Fruit fly (Drosophila melanogaster) whole organism, embryonic: ENCODE results near the gene clumsy.

Experiments
- B-H2 ChIP-seq: fragments of 200-800 bp; sonication (Bioruptor generic); optimal IDR thresholded peaks from 2 replicates; lab custom pipeline; 2018; ENCODE audit warnings: missing biosample characterization, mild to moderate bottlenecking, missing genetic modification characterization
- Bdp1 ChIP-seq: fragments of 200-800 bp; sonication (Bioruptor generic); optimal IDR thresholded peaks from 3 replicates; lab custom pipeline; 2016; ENCODE audit warnings: missing biosample characterization, missing genetic modification characterization
- C15 ChIP-seq: fragments of 200-800 bp; sonication (Bioruptor generic); IDR thresholded peaks from 3 replicates; pipeline ENCODE4 v1.3.6; 2022; ENCODE audit warnings: missing biosample characterization, missing genetic modification characterization
- CG10209 ChIP-seq: fragments of 200-800 bp; sonication (Bioruptor generic); optimal IDR thresholded peaks from 3 replicates; lab custom pipeline; 2017; ENCODE audit warnings: missing biosample characterization, mild to moderate bottlenecking, missing genetic modification characterization, missing genetic modification reagents
- CG10959 ChIP-seq: fragments of 200-800 bp; sonication (Bioruptor generic); IDR thresholded peaks from 2 replicates; pipeline ENCODE4 v1.3.6; 2022; ENCODE audit warnings: missing biosample characterization, missing genetic modification characterization
- CG12104 ChIP-seq: fragments of 200-800 bp; sonication (Bioruptor generic); optimal IDR thresholded peaks from 3 replicates; lab custom pipeline; 2016; ENCODE audit warnings: missing biosample characterization, missing genetic modification characterization
- CG12155 ChIP-seq: fragments of 200-800 bp; sonication (Bioruptor generic); optimal IDR thresholded peaks from 3 replicates; lab custom pipeline; 2016; ENCODE audit warnings: missing biosample characterization, missing genetic modification characterization
- CG12769 ChIP-seq: fragments of 200-800 bp; sonication (Bioruptor generic); optimal IDR thresholded peaks from 2 replicates; lab custom pipeline; 2019; ENCODE audit warnings: missing biosample characterization, mild to moderate bottlenecking, missing genetic modification characterization, moderate library complexity
- CG1529 ChIP-seq: fragments of 200-800 bp; sonication (Bioruptor generic); optimal IDR thresholded peaks from 3 replicates; lab custom pipeline; 2018; ENCODE audit warnings: missing biosample characterization, missing genetic modification characterization
- CG18011 ChIP-seq: fragments of 200-800 bp; sonication (Bioruptor generic); optimal IDR thresholded peaks from 2 replicates; lab custom pipeline; 2017; ENCODE audit warnings: missing biosample characterization, missing genetic modification characterization, mild to moderate bottlenecking, moderate library complexity, missing genotype
- CG30403 ChIP-seq: fragments of 200-800 bp; sonication (Bioruptor generic); optimal IDR thresholded peaks from 3 replicates; lab custom pipeline; 2016; ENCODE audit warnings: missing biosample characterization, missing genetic modification characterization
- CG32772 ChIP-seq: fragments of 200-800 bp; sonication (Bioruptor generic); IDR thresholded peaks from 2 replicates; pipeline ENCODE4 v1.3.6; 2022; ENCODE audit warnings: missing biosample characterization, missing genetic modification characterization
- CG34376 ChIP-seq: fragments of 200-800 bp; sonication (Bioruptor generic); optimal IDR thresholded peaks from 2 replicates; lab custom pipeline; 2018; ENCODE audit warnings: missing biosample characterization, mild to moderate bottlenecking, missing genetic modification characterization
- CG34422 ChIP-seq: fragments of 200-800 bp; sonication (Bioruptor generic); IDR thresholded peaks from 3 replicates; pipeline ENCODE4 v1.3.6; 2022; ENCODE audit warnings: missing biosample characterization, missing genetic modification characterization
- CG4730 ChIP-seq: fragments of 200-800 bp; sonication (Bioruptor generic); IDR thresholded peaks from 2 replicates; pipeline ENCODE4 v1.3.6; 2022; ENCODE audit warnings: missing biosample characterization, missing genetic modification characterization
- CG8281 ChIP-seq: fragments of 200-800 bp; sonication (Bioruptor generic); optimal IDR thresholded peaks from 2 replicates; lab custom pipeline; 2018; ENCODE audit warnings: missing biosample characterization, mild to moderate bottlenecking, missing genetic modification characterization, moderate library complexity
- CHES-1-like ChIP-seq: fragments of 200-800 bp; sonication (Bioruptor generic); optimal IDR thresholded peaks from 2 replicates; lab custom pipeline; 2016; ENCODE audit warnings: missing biosample characterization, missing genetic modification characterization
- CkIIα-i1 ChIP-seq: fragments of 200-800 bp; sonication (Bioruptor generic); IDR thresholded peaks from 2 replicates; pipeline ENCODE4 v1.3.6; 2022; ENCODE audit warnings: missing biosample characterization, missing genetic modification characterization
- E2f2 ChIP-seq: fragments of 200-800 bp; sonication (Bioruptor generic); IDR thresholded peaks from 2 replicates; pipeline ENCODE4 v1.3.6; 2022; ENCODE audit warnings: missing biosample characterization, missing genetic modification characterization
- Eip74EF ChIP-seq, 2 experiments: fragments of 200-800 bp in 1 of 2; fragments of >200 bp in 1 of 2; sonication (Bioruptor generic) in 1 of 2; optimal IDR thresholded peaks; 2 replicates each; lab custom pipeline; 2017 to 2019; ENCODE audit warnings: missing biosample characterization in 2 of 2, missing genetic modification characterization in 2 of 2, mild to moderate bottlenecking in 1 of 2, moderate library complexity in 1 of 2
- Elba2 ChIP-seq: fragments of 200-800 bp; sonication (Bioruptor generic); optimal IDR thresholded peaks from 3 replicates; lab custom pipeline; 2016; ENCODE audit warnings: missing biosample characterization, missing genetic modification characterization
- Ets97D ChIP-seq: fragments of 200-800 bp; sonication (Bioruptor generic); optimal IDR thresholded peaks from 3 replicates; lab custom pipeline; 2016; ENCODE audit warnings: missing biosample characterization, missing genetic modification characterization
- Fer2 ChIP-seq: fragments of 200-800 bp; sonication (Bioruptor generic); optimal IDR thresholded peaks from 2 replicates; lab custom pipeline; 2018; ENCODE audit warnings: missing biosample characterization, mild to moderate bottlenecking, missing genetic modification characterization, moderate library complexity
- Hmx ChIP-seq: fragments of 200-800 bp; sonication (Bioruptor generic); optimal IDR thresholded peaks from 2 replicates; lab custom pipeline; 2016; ENCODE audit warnings: missing biosample characterization, missing genetic modification characterization
- Kr ChIP-seq: fragments of 200-800 bp; sonication (Bioruptor generic); optimal IDR thresholded peaks from 2 replicates; lab custom pipeline; 2017; ENCODE audit warnings: missing biosample characterization, mild to moderate bottlenecking, missing genetic modification characterization
- MBD-R2 ChIP-seq: fragments of 200-800 bp; sonication (Bioruptor generic); IDR thresholded peaks from 2 replicates; pipeline ENCODE4 v1.3.6; 2022; ENCODE audit warnings: missing biosample characterization, missing genetic modification characterization
- Mad ChIP-seq: fragments of 200-800 bp; sonication (Bioruptor generic); optimal IDR thresholded peaks from 2 replicates; lab custom pipeline; 2016; ENCODE audit warnings: missing biosample characterization, missing genetic modification characterization
- Opbp ChIP-seq: fragments of 200-800 bp; sonication (Bioruptor generic); IDR thresholded peaks from 3 replicates; pipeline ENCODE4 v1.3.6; 2022; ENCODE audit warnings: missing biosample characterization, missing genetic modification characterization; ENCODE audit not compliant: partially characterized antibody
- Pdp1 ChIP-seq, 2 experiments: fragments of 200-800 bp; sonication (Bioruptor generic); optimal IDR thresholded peaks; 3 replicates each; lab custom pipeline; 2016; ENCODE audit warnings: missing biosample characterization in 2 of 2, missing genetic modification characterization in 2 of 2, mild to moderate bottlenecking in 1 of 2, moderate library complexity in 1 of 2
- Poxn ChIP-seq: fragments of 200-800 bp; sonication (Bioruptor generic); IDR thresholded peaks from 2 replicates; pipeline ENCODE4 v1.3.6; 2022; ENCODE audit warnings: missing biosample characterization, missing genetic modification characterization
- Ravus ChIP-seq: fragments of 200-800 bp; sonication (Bioruptor generic); IDR thresholded peaks from 2 replicates; pipeline ENCODE4 v1.3.6; 2022; ENCODE audit warnings: missing biosample characterization, missing genetic modification characterization
- Rfx ChIP-seq: fragments of 200-800 bp; sonication (Bioruptor generic); IDR thresholded peaks from 2 replicates; pipeline ENCODE4 v1.3.6; 2022; ENCODE audit warnings: missing biosample characterization, missing genetic modification characterization
- TFAM ChIP-seq: fragments of 200-800 bp; sonication (Bioruptor generic); optimal IDR thresholded peaks from 2 replicates; lab custom pipeline; 2017; ENCODE audit warnings: missing biosample characterization, missing genetic modification characterization, inconsistent platforms
- ac ChIP-seq: fragments of 200-800 bp; sonication (Bioruptor generic); optimal IDR thresholded peaks from 3 replicates; lab custom pipeline; 2017; ENCODE audit warnings: missing biosample characterization, mild to moderate bottlenecking, missing genetic modification characterization
- amos ChIP-seq: fragments of 200-800 bp; sonication (Bioruptor generic); IDR thresholded peaks from 2 replicates; pipeline ENCODE4 v1.3.6; 2022; ENCODE audit warnings: missing biosample characterization, missing genetic modification characterization; ENCODE audit not compliant: partially characterized antibody
- bowl ChIP-seq: fragments of 200-800 bp; sonication (Bioruptor generic); IDR thresholded peaks from 2 replicates; pipeline ENCODE4 v1.3.6; 2022; ENCODE audit warnings: missing biosample characterization, missing genetic modification characterization
- cad ChIP-seq: fragments of >200 bp; optimal IDR thresholded peaks from 2 replicates; lab custom pipeline; 2017; ENCODE audit warnings: missing biosample characterization, missing genetic modification characterization
- caup ChIP-seq: fragments of 200-800 bp; sonication (Bioruptor generic); optimal IDR thresholded peaks from 3 replicates; lab custom pipeline; 2017; ENCODE audit warnings: missing biosample characterization, mild to moderate bottlenecking, missing genetic modification characterization, moderate library complexity; ENCODE audit not compliant: severe bottlenecking
- chinmo ChIP-seq: fragments of 200-800 bp; sonication (Bioruptor generic); IDR thresholded peaks from 4 replicates; pipeline ENCODE4 v1.3.6; 2022; ENCODE audit warnings: missing biosample characterization, missing genetic modification characterization; ENCODE audit not compliant: partially characterized antibody
- crp ChIP-seq, 2 experiments: fragments of 200-800 bp; sonication (Bioruptor generic); optimal IDR thresholded peaks; 2 replicates in 1 of 2; 3 replicates in 1 of 2; lab custom pipeline; 2017; ENCODE audit warnings: missing biosample characterization in 2 of 2, missing genetic modification characterization in 2 of 2, mild to moderate bottlenecking in 1 of 2, moderate library complexity in 1 of 2
- cwo ChIP-seq: fragments of 200-800 bp; sonication (Bioruptor generic); optimal IDR thresholded peaks from 3 replicates; lab custom pipeline; 2017; ENCODE audit warnings: missing biosample characterization, missing genetic modification characterization, mild to moderate bottlenecking, moderate library complexity, missing genetic modification reagents
- fd64A ChIP-seq: fragments of 200-800 bp; sonication (Bioruptor generic); optimal IDR thresholded peaks from 3 replicates; lab custom pipeline; 2018; ENCODE audit warnings: missing biosample characterization, mild to moderate bottlenecking, missing genetic modification characterization
- gcm ChIP-seq: fragments of 200-800 bp; sonication (Bioruptor generic); optimal IDR thresholded peaks from 2 replicates; lab custom pipeline; 2019; ENCODE audit warnings: missing biosample characterization, mild to moderate bottlenecking, missing genetic modification characterization, moderate library complexity
- gsb-n ChIP-seq: fragments of 200-800 bp; sonication (Bioruptor generic); optimal IDR thresholded peaks from 3 replicates; lab custom pipeline; 2018; ENCODE audit warnings: missing biosample characterization, mild to moderate bottlenecking, missing genetic modification characterization
- jing ChIP-seq: fragments of 200-800 bp; sonication (Bioruptor generic); optimal IDR thresholded peaks from 2 replicates; lab custom pipeline; 2018; ENCODE audit warnings: missing biosample characterization, mild to moderate bottlenecking, missing genetic modification characterization
- pita ChIP-seq: fragments of 200-800 bp; sonication (Bioruptor generic); optimal IDR thresholded peaks from 2 replicates; lab custom pipeline; 2017; ENCODE audit warnings: missing biosample characterization, mild to moderate bottlenecking, missing genetic modification characterization
- sima ChIP-seq: fragments of 200-800 bp; sonication (Bioruptor generic); optimal IDR thresholded peaks from 2 replicates; lab custom pipeline; 2016; ENCODE audit warnings: missing biosample characterization, missing genetic modification characterization
- sisA ChIP-seq: fragments of 200-800 bp; sonication (Bioruptor generic); IDR thresholded peaks from 2 replicates; pipeline ENCODE4 v1.3.6; 2022; ENCODE audit warnings: missing biosample characterization, missing genetic modification characterization
- tap ChIP-seq: fragments of 200-800 bp; optimal IDR thresholded peaks from 3 replicates; lab custom pipeline; 2019; ENCODE audit warnings: missing biosample characterization, mild to moderate bottlenecking, missing genetic modification characterization, moderate library complexity
- toy ChIP-seq: fragments of 200-800 bp; sonication (Bioruptor generic); IDR thresholded peaks from 2 replicates; pipeline ENCODE4 v1.3.6; 2022; ENCODE audit warnings: missing biosample characterization, missing genetic modification characterization
- trem ChIP-seq: fragments of 200-800 bp; optimal IDR thresholded peaks from 3 replicates; lab custom pipeline; 2019; ENCODE audit warnings: missing biosample characterization, mild to moderate bottlenecking, missing genetic modification characterization, moderate library complexity

Gene clumsy

DNA sequence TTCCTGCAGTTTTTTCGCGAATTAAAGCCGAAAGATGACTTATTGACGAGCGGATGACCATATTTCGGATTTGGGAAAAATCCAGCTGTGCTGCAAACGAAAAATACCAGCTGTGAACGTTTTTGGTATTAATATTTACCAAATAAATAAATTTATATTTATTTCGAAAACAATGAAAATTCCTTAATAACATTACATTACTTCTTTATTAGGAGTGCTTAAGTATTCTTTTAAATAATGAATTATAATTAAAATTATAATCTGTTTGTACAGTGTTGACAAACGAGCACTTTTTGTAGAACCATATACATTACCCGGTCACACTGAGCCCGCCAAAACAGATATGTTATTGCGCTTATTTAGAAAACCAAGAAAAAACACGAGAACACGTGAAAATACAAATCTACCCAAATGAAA lies 26.7 kb upstream of the clumsy start, which contains the start of the genes bur and Mcm10 (continued):
- TF ChIP-seq CG4730, result no peak
- TF ChIP-seq gsb-n (tag; lab: Kevin White, UChicago), result no peak
- peak; percentile 25 for TF ChIP-seq CG30403 (GFP tag; lab: Kevin White, UChicago)
- no peak for TF ChIP-seq Kr (GFP tag; lab: Kevin White, UChicago)
- TF ChIP-seq TFAM (GFP tag; lab: Kevin White, UChicago), result no peak
- TF ChIP-seq tap (tag; lab: Kevin White, UChicago), result no peak
- TF ChIP-seq sisA, result no peak
- TF ChIP-seq cad, result no peak
- no peak for TF ChIP-seq Hmx (GFP tag; lab: Kevin White, UChicago)
- no peak; the same call in 1 of the 2 replicates for TF ChIP-seq MBD-R2 (GFP tag; lab: Robert Waterston, UW)
- TF ChIP-seq CG8281 (tag; lab: Kevin White, UChicago), result no peak
- TF ChIP-seq cwo, result no peak
- no peak for TF ChIP-seq CG34422 (GFP tag; lab: Robert Waterston, UW)
- TF ChIP-seq bowl, result no peak
- peak; percentile 91 for TF ChIP-seq E2f2
- TF ChIP-seq Ets97D (GFP tag; lab: Kevin White, UChicago), result peak; percentile 40
- TF ChIP-seq CHES-1-like, result no peak
- no peak for TF ChIP-seq Bdp1 (GFP tag; lab: Kevin White, UChicago)
- no peak for TF ChIP-seq Pdp1 (GFP tag; optimal IDR thresholded peaks at IDR 0.05; lab: Kevin White, UChicago)
- TF ChIP-seq CG10959 (GFP tag; lab: Robert Waterston, UW), result no peak
- TF ChIP-seq CG12155 (GFP tag; lab: Kevin White, UChicago), result no peak
- TF ChIP-seq Eip74EF (GFP tag; optimal IDR thresholded peaks at IDR 0.05; lab: Kevin White, UChicago), result no peak
- no peak for TF ChIP-seq CkIIα-i1 (GFP tag; lab: Robert Waterston, UW)
- TF ChIP-seq pita (GFP tag; lab: Kevin White, UChicago), result no peak
- peak; percentile 83 for TF ChIP-seq trem
- no peak for TF ChIP-seq Rfx
- no peak for TF ChIP-seq CG1529 (GFP tag; lab: Kevin White, UChicago)
- no peak for TF ChIP-seq gcm (GFP tag; lab: Kevin White, UChicago)
- TF ChIP-seq CG18011, result no peak
- no peak for TF ChIP-seq Mad
- TF ChIP-seq Opbp (GFP tag; lab: Robert Waterston, UW), result 0 out of 3 replicates have a peak, but pooled peaks have one; percentile 7
- no peak for TF ChIP-seq C15 (GFP tag; lab: Robert Waterston, UW)
- TF ChIP-seq toy, result no peak
- peak; percentile 25 for TF ChIP-seq CG12104 (GFP tag; lab: Kevin White, UChicago)
- peak in 1 of 2 experiments; percentile 28 for TF ChIP-seq crp (GFP tag; optimal IDR thresholded peaks at IDR 0.05; lab: Kevin White, UChicago)
- TF ChIP-seq jing, result no peak
- no peak for TF ChIP-seq CG10209 (GFP tag; lab: Kevin White, UChicago)
- TF ChIP-seq Ravus (GFP tag; lab: Robert Waterston, UW), result no peak
- no peak for TF ChIP-seq CG34376 (GFP tag; lab: Kevin White, UChicago)
- TF ChIP-seq Fer2 (tag; lab: Kevin White, UChicago), result no peak
- TF ChIP-seq amos (GFP tag; lab: Robert Waterston, UW), result no peak
- 0 out of 4 replicates have a peak, but pooled peaks have one; percentile 7 for TF ChIP-seq chinmo (GFP tag; lab: Robert Waterston, UW)
- TF ChIP-seq CG12769 (tag; lab: Kevin White, UChicago), result no peak
- no peak for TF ChIP-seq CG32772 (GFP tag; lab: Robert Waterston, UW)
- no peak for TF ChIP-seq Poxn (GFP tag; lab: Robert Waterston, UW)
- no peak for TF ChIP-seq caup (GFP tag; lab: Kevin White, UChicago)
- no peak for TF ChIP-seq ac (GFP tag; lab: Kevin White, UChicago)
- peak; percentile 78 for TF ChIP-seq Elba2 (GFP tag; lab: Kevin White, UChicago)
- no peak for TF ChIP-seq fd64A (GFP tag; lab: Kevin White, UChicago)
- TF ChIP-seq sima (GFP tag; lab: Kevin White, UChicago), result no peak
- TF ChIP-seq B-H2 (GFP tag; lab: Kevin White, UChicago), result no peak
